Worm (Caenorhabditis elegans) whole organism, dauer: Measurements from ENCODE around the gene ctr-9.

Source experiments
- unc-62 ChIP-seq: sonication (generic microtip); optimal IDR thresholded peaks from 2 replicates; lab custom pipeline; 2017; ENCODE audit warnings: missing biosample characterization, missing genetic modification reagents, missing genetic modification characterization

The ctr-9 gene

ce11 chrIII:9504347-9504746 lies 13.2 kb downstream of the ctr-9 start:
- TF ChIP-seq unc-62 (GFP tag; lab: Kevin White, UChicago): no peak

- no peak for TF ChIP-seq unc-62 (GFP tag; lab: Kevin White, UChicago)
Observed at ce11 chrIII:9507799-9508198, 16.6 kb downstream of the ctr-9 start, which contains the start of gene vha-14. Gene vha-14, plus strand, starts transcription at chrIII:9508100.

ce11 chrIII:9509764-9510370 lies 18.7 kb downstream of the ctr-9 start:
- TF ChIP-seq unc-62 (GFP tag; lab: Kevin White, UChicago): no peak

- TF ChIP-seq unc-62 (GFP tag; lab: Kevin White, UChicago): no peak
Observed at ce11 chrIII:9511055-9511520, 19.9 kb downstream of the ctr-9 start, which contains the start of gene F55H2.5. Gene F55H2.5, plus strand, starts transcription at chrIII:9511470.

- TF ChIP-seq unc-62 (GFP tag; lab: Kevin White, UChicago): no peak
Observed at ce11 chrIII:9511660-9512059, 20.5 kb downstream of the ctr-9 start.

- no peak for TF ChIP-seq unc-62 (GFP tag; lab: Kevin White, UChicago)
Observed at ce11 chrIII:9513006-9513405, 21.8 kb downstream of the ctr-9 start.

- no peak for TF ChIP-seq unc-62 (GFP tag; lab: Kevin White, UChicago)
Observed at ce11 chrIII:9513569-9513968, 22.4 kb downstream of the ctr-9 start, which contains the start of gene F55H2.8. Gene F55H2.8, plus strand, starts transcription at chrIII:9513869.

ce11 chrIII:9516148-9516547 lies 25.0 kb downstream of the ctr-9 start, which contains the start of gene F55H2.7:
Gene F55H2.7, minus strand, starts transcription at chrIII:9516248.
- TF ChIP-seq unc-62 (GFP tag; lab: Kevin White, UChicago): no peak

ce11 chrIII:9521410-9522090 lies 30.4 kb downstream of the ctr-9 start, which contains the start of the genes clu-1 and prp-40:
Gene clu-1, minus strand, starts transcription at chrIII:9521460.
Gene prp-40, plus strand, starts transcription at chrIII:9522075.
- TF ChIP-seq unc-62 (GFP tag; lab: Kevin White, UChicago): no peak

- TF ChIP-seq unc-62 (GFP tag; lab: Kevin White, UChicago): no peak
Observed at ce11 chrIII:9523581-9523980, 32.4 kb downstream of the ctr-9 start, which contains the start of gene mrps-23. Gene mrps-23, minus strand, starts transcription at chrIII:9523672.

- TF ChIP-seq unc-62 (GFP tag; lab: Kevin White, UChicago): no peak
Observed at ce11 chrIII:9525252-9525651, 34.1 kb downstream of the ctr-9 start, which contains the start of gene trpp-3. Gene trpp-3, plus strand, starts transcription at chrIII:9525552.

- no peak for TF ChIP-seq unc-62 (GFP tag; lab: Kevin White, UChicago)
Observed at ce11 chrIII:9526851-9527250, 35.7 kb downstream of the ctr-9 start, which contains the start of gene ZK1098.6. Gene ZK1098.6, plus strand, starts transcription at chrIII:9527151.

- TF ChIP-seq unc-62 (GFP tag; lab: Kevin White, UChicago): no peak
Observed at ce11 chrIII:9528824-9529223, 37.6 kb downstream of the ctr-9 start, which contains the start of gene ZK1098.2. Gene ZK1098.2, plus strand, starts transcription at chrIII:9529159.

- TF ChIP-seq unc-62 (GFP tag; lab: Kevin White, UChicago): no peak
Observed at ce11 chrIII:9538655-9539155, 47.5 kb downstream of the ctr-9 start, which contains the start of gene ZK1098.3. Gene ZK1098.3, minus strand, starts transcription at chrIII:9538705.

ce11 chrIII:9542280-9542679 lies 51.1 kb downstream of the ctr-9 start, which contains the start of gene mut-7:
Gene mut-7, minus strand, starts transcription at chrIII:9542380.
- no peak for TF ChIP-seq unc-62 (GFP tag; lab: Kevin White, UChicago)

ce11 chrIII:9542816-9543215 lies 51.6 kb downstream of the ctr-9 start, which contains the start of gene eif-2Balpha:
Gene eif-2Balpha, plus strand, starts transcription at chrIII:9543119.
- no peak for TF ChIP-seq unc-62 (GFP tag; lab: Kevin White, UChicago)
